Fruit fly (Drosophila melanogaster) whole organism, adult: ENCODE results near the gene CG3726.

Source experiments
- CG11617 ChIP-seq: fragments of 200-800 bp; sonication (Bioruptor generic); optimal IDR thresholded peaks from 2 replicates; lab custom pipeline; 2017; ENCODE audit warnings: mild to moderate bottlenecking, missing biosample characterization, missing genetic modification reagents, missing genetic modification characterization
- CG12768 ChIP-seq: fragments of 200-800 bp; sonication (Bioruptor generic); optimal IDR thresholded peaks from 2 replicates; lab custom pipeline; 2017; ENCODE audit warnings: missing biosample characterization, missing genetic modification characterization, mild to moderate bottlenecking, moderate library complexity, missing genetic modification reagents
- CG14711 ChIP-seq: fragments of 200-800 bp; sonication (Bioruptor generic); optimal IDR thresholded peaks from 2 replicates; lab custom pipeline; 2018; ENCODE audit warnings: missing biosample characterization, mild to moderate bottlenecking, missing genetic modification characterization, moderate library complexity
- CG1620 ChIP-seq: fragments of 200-800 bp; sonication (Bioruptor generic); optimal IDR thresholded peaks from 2 replicates; lab custom pipeline; 2016; ENCODE audit warnings: missing biosample characterization, missing genetic modification characterization
- CG33017 ChIP-seq: fragments of 200-800 bp; sonication (Bioruptor generic); optimal IDR thresholded peaks from 2 replicates; lab custom pipeline; 2018; ENCODE audit warnings: missing biosample characterization, mild to moderate bottlenecking, missing genetic modification characterization, moderate library complexity
- CG5204 ChIP-seq: fragments of 200-800 bp; sonication (Bioruptor generic); optimal IDR thresholded peaks from 2 replicates; lab custom pipeline; 2016; ENCODE audit warnings: missing biosample characterization, missing genetic modification characterization
- CG7045 ChIP-seq: fragments of 200-800 bp; sonication (Bioruptor generic); optimal IDR thresholded peaks from 2 replicates; lab custom pipeline; 2017; ENCODE audit warnings: missing biosample characterization, mild to moderate bottlenecking, missing genetic modification characterization
- CG7101 ChIP-seq: fragments of 200-800 bp; sonication (Bioruptor generic); optimal IDR thresholded peaks from 2 replicates; lab custom pipeline; 2018; ENCODE audit warnings: missing biosample characterization, mild to moderate bottlenecking, missing genetic modification characterization, moderate library complexity
- Clk ChIP-seq: fragments of 200-800 bp; sonication (Bioruptor generic); optimal IDR thresholded peaks from 2 replicates; lab custom pipeline; 2017; ENCODE audit warnings: missing biosample characterization, missing genetic modification characterization
- Crg-1 ChIP-seq: fragments of 200-800 bp; sonication (Bioruptor generic); optimal IDR thresholded peaks from 2 replicates; lab custom pipeline; 2016; ENCODE audit warnings: missing biosample characterization, missing genetic modification characterization
- Hr96 ChIP-seq: fragments of 200-800 bp; sonication (Bioruptor generic); optimal IDR thresholded peaks from 2 replicates; lab custom pipeline; 2016; ENCODE audit warnings: missing biosample characterization, missing genetic modification characterization
- Mnt ChIP-seq: fragments of 200-800 bp; sonication (Bioruptor generic); optimal IDR thresholded peaks from 2 replicates; lab custom pipeline; 2016; ENCODE audit warnings: missing biosample characterization, mild to moderate bottlenecking, missing genetic modification characterization
- bab1 ChIP-seq: fragments of 200-800 bp; sonication (Bioruptor generic); optimal IDR thresholded peaks from 3 replicates; lab custom pipeline; 2019; ENCODE audit warnings: missing biosample characterization, mild to moderate bottlenecking, missing genetic modification characterization, moderate library complexity
- cic ChIP-seq: fragments of 200-800 bp; sonication (Bioruptor generic); optimal IDR thresholded peaks from 2 replicates; lab custom pipeline; 2017; ENCODE audit warnings: missing biosample characterization, mild to moderate bottlenecking, missing genetic modification characterization, moderate library complexity
- cnc ChIP-seq, 2 experiments: fragments of >200 bp; optimal IDR thresholded peaks; 2 replicates each; lab custom pipeline; 2017
- kay ChIP-seq: fragments of 200-800 bp; sonication (Bioruptor generic); peaks from one replicate; lab custom pipeline; 2016; ENCODE audit warnings: missing biosample characterization, missing genetic modification characterization, borderline replicate concordance
- ovo ChIP-seq: fragments of 200-800 bp; sonication (Bioruptor generic); optimal IDR thresholded peaks from 2 replicates; lab custom pipeline; 2016; ENCODE audit warnings: missing biosample characterization, missing genetic modification characterization
- pad ChIP-seq: fragments of 200-800 bp; sonication (Bioruptor generic); optimal IDR thresholded peaks from 3 replicates; lab custom pipeline; 2017; ENCODE audit warnings: missing biosample characterization, missing genetic modification characterization, mild to moderate bottlenecking, moderate library complexity, missing genetic modification reagents
- tj ChIP-seq: fragments of 200-800 bp; sonication (Bioruptor generic); optimal IDR thresholded peaks from 3 replicates; lab custom pipeline; 2017; ENCODE audit warnings: missing biosample characterization, mild to moderate bottlenecking, missing genetic modification characterization, moderate library complexity
- toe ChIP-seq: fragments of 200-800 bp; sonication (Bioruptor generic); optimal IDR thresholded peaks from 2 replicates; lab custom pipeline; 2016; ENCODE audit warnings: missing biosample characterization, missing genetic modification characterization

Gene CG3726

dm6 chrX:5904377-5905085, 12.4 kb upstream of the CG3726 start:
- no peak for TF ChIP-seq CG7101 (tag; lab: Kevin White, UChicago)
- peak; percentile 71 for TF ChIP-seq cic
- no peak for TF ChIP-seq Clk (GFP tag; lab: Kevin White, UChicago)
- TF ChIP-seq tj (GFP tag; lab: Kevin White, UChicago) = peak; percentile 73
- TF ChIP-seq ovo (GFP tag; lab: Kevin White, UChicago) = peak; percentile 98
- TF ChIP-seq Mnt (GFP tag; lab: Kevin White, UChicago) = peak; percentile 71
- no peak for TF ChIP-seq CG7045 (GFP tag; lab: Kevin White, UChicago)

- TF ChIP-seq CG7045 (GFP tag; lab: Kevin White, UChicago) (no peak), kay (GFP tag; lab: Kevin White, UChicago) (no peak), CG12768 (no peak), CG5204 (GFP tag; lab: Kevin White, UChicago) (no peak), Mnt (GFP tag; lab: Kevin White, UChicago) (no peak), CG1620 (no peak), CG33017 (tag; lab: Kevin White, UChicago) (no peak), toe (GFP tag; lab: Kevin White, UChicago) (no peak), Clk (GFP tag; lab: Kevin White, UChicago) (no peak)
Measured at dm6 chrX:5905086-5905400, 11.9 kb upstream of the CG3726 start.

- no peak for TF ChIP-seq CG11617
Measured at dm6 chrX:5905446-5905845, 11.5 kb upstream of the CG3726 start, which contains the start of gene CG4020. Gene CG4020 (plus strand): TSS chrX:5905746.

- TF ChIP-seq CG7045 (GFP tag; lab: Kevin White, UChicago) (no peak), CG11617 (peak; percentile 63), CG14711 (tag; lab: Kevin White, UChicago) (peak; percentile 63), tj (GFP tag; lab: Kevin White, UChicago) (peak; percentile 32), cnc (optimal IDR thresholded peaks at IDR 0.05; lab: Kevin White, UChicago) (no peak), kay (GFP tag; lab: Kevin White, UChicago) (no peak), CG7101 (tag; lab: Kevin White, UChicago) (peak; percentile 65), Hr96 (GFP tag; lab: Kevin White, UChicago) (no peak), CG5204 (GFP tag; lab: Kevin White, UChicago) (no peak), ovo (GFP tag; lab: Kevin White, UChicago) (peak; percentile 27), cic (peak; percentile 16), toe (GFP tag; lab: Kevin White, UChicago) (no peak), pad (GFP tag; lab: Kevin White, UChicago) (peak; percentile 64), bab1 (GFP tag; lab: Kevin White, UChicago) (peak; percentile 85), CG12768 (peak; percentile 50), Mnt (GFP tag; lab: Kevin White, UChicago) (peak; percentile 64), CG1620 (peak; percentile 82), Crg-1 (GFP tag; lab: Kevin White, UChicago) (peak; percentile 55), Clk (GFP tag; lab: Kevin White, UChicago) (no peak), CG33017 (tag; lab: Kevin White, UChicago) (no peak)
Measured at dm6 chrX:5907916-5908315, 9.0 kb upstream of the CG3726 start, which contains the start of gene CG12236. Gene CG12236 (plus strand): TSS chrX:5908135.

- TF ChIP-seq cic (peak; percentile 61), Hr96 (GFP tag; lab: Kevin White, UChicago) (no peak), tj (GFP tag; lab: Kevin White, UChicago) (peak; percentile 7), CG14711 (tag; lab: Kevin White, UChicago) (no peak), CG11617 (no peak), bab1 (GFP tag; lab: Kevin White, UChicago) (no peak), kay (GFP tag; lab: Kevin White, UChicago) (no peak), Crg-1 (GFP tag; lab: Kevin White, UChicago) (no peak), CG1620 (peak; percentile 2), toe (GFP tag; lab: Kevin White, UChicago) (no peak), CG33017 (tag; lab: Kevin White, UChicago) (no peak), ovo (GFP tag; lab: Kevin White, UChicago) (no peak), pad (GFP tag; lab: Kevin White, UChicago) (no peak)
Measured at dm6 chrX:5914992-5915751, 1.7 kb upstream of the CG3726 start.

dm6 chrX:5915752-5916493, 974 bp upstream of the CG3726 start:
- no peak for TF ChIP-seq cnc (optimal IDR thresholded peaks at IDR 0.05; lab: Kevin White, UChicago)
- TF ChIP-seq CG7101 (tag; lab: Kevin White, UChicago) = no peak
- TF ChIP-seq CG7045 (GFP tag; lab: Kevin White, UChicago) = no peak
- no peak for TF ChIP-seq Hr96 (GFP tag; lab: Kevin White, UChicago)
- no peak for TF ChIP-seq CG5204 (GFP tag; lab: Kevin White, UChicago)
- no peak for TF ChIP-seq CG1620
- TF ChIP-seq CG33017 (tag; lab: Kevin White, UChicago) = no peak
- TF ChIP-seq tj (GFP tag; lab: Kevin White, UChicago) = no peak
- TF ChIP-seq CG12768 = no peak
- TF ChIP-seq Crg-1 (GFP tag; lab: Kevin White, UChicago) = no peak
- TF ChIP-seq CG11617 = no peak
- peak; percentile 6 for TF ChIP-seq cic
- TF ChIP-seq Clk (GFP tag; lab: Kevin White, UChicago) = no peak
- TF ChIP-seq ovo (GFP tag; lab: Kevin White, UChicago) = no peak
- peak; percentile 83 for TF ChIP-seq bab1 (GFP tag; lab: Kevin White, UChicago)
- peak; percentile 40 for TF ChIP-seq CG14711 (tag; lab: Kevin White, UChicago)
- no peak for TF ChIP-seq pad (GFP tag; lab: Kevin White, UChicago)
- peak; percentile 88 for TF ChIP-seq Mnt (GFP tag; lab: Kevin White, UChicago)
- TF ChIP-seq kay (GFP tag; lab: Kevin White, UChicago) = no peak
- no peak for TF ChIP-seq toe (GFP tag; lab: Kevin White, UChicago)
